Worm (Caenorhabditis elegans) whole organism, mixed stage, embryonic: ENCODE data around the gene adss-1.

ENCODE experiments used
- bed-3 ChIP-seq: fragments of 200-800 bp; sonication (Bioruptor generic); optimal IDR thresholded peaks from 3 replicates; lab custom pipeline; 2018; ENCODE audit warnings: mild to moderate bottlenecking, missing genetic modification characterization, moderate library complexity, missing compliant biosample characterization
- blmp-1 ChIP-seq: fragments of 150-350 bp; optimal IDR thresholded peaks from 2 replicates; lab custom pipeline; 2014; ENCODE audit warnings: missing biosample characterization, missing genetic modification characterization
- ceh-39 ChIP-seq: fragments of 150-350 bp; optimal IDR thresholded peaks from 2 replicates; lab custom pipeline; 2014; ENCODE audit warnings: missing biosample characterization, missing genetic modification characterization
- ceh-43 ChIP-seq: fragments of 200-800 bp; sonication (Bioruptor generic); optimal IDR thresholded peaks from 2 replicates; lab custom pipeline; 2018; ENCODE audit warnings: mild to moderate bottlenecking, missing genetic modification characterization, moderate library complexity, missing compliant biosample characterization
- cnd-1 ChIP-seq: fragments of 200-800 bp; sonication (Bioruptor generic); optimal IDR thresholded peaks from 2 replicates; lab custom pipeline; 2018; ENCODE audit warnings: mild to moderate bottlenecking, missing genetic modification characterization, missing compliant biosample characterization
- drap-1 ChIP-seq: fragments of 200-800 bp; sonication (Bioruptor generic); optimal IDR thresholded peaks from 3 replicates; lab custom pipeline; 2018; ENCODE audit warnings: mild to moderate bottlenecking, missing genetic modification characterization, missing compliant biosample characterization
- flh-1 ChIP-seq: fragments of 200-800 bp; sonication (Bioruptor generic); optimal IDR thresholded peaks from 2 replicates; lab custom pipeline; 2018; ENCODE audit warnings: mild to moderate bottlenecking, missing genetic modification characterization, moderate library complexity, missing compliant biosample characterization
- ham-2 ChIP-seq: fragments of 200-800 bp; sonication (Bioruptor generic); optimal IDR thresholded peaks from 2 replicates; lab custom pipeline; 2018; ENCODE audit warnings: mild to moderate bottlenecking, missing genetic modification characterization, missing compliant biosample characterization
- hlh-1 ChIP-seq: fragments of 150-350 bp; optimal IDR thresholded peaks from 2 replicates; lab custom pipeline; 2014; ENCODE audit warnings: missing biosample characterization, missing genetic modification reagents, missing genetic modification characterization
- lin-32 ChIP-seq: fragments of 200-800 bp; sonication (Bioruptor generic); optimal IDR thresholded peaks from 2 replicates; lab custom pipeline; 2018; ENCODE audit warnings: mild to moderate bottlenecking, missing genetic modification characterization, missing compliant biosample characterization
- mep-1 ChIP-seq: fragments of 150-350 bp; optimal IDR thresholded peaks from 2 replicates; lab custom pipeline; 2017; ENCODE audit warnings: missing biosample characterization, missing genetic modification reagents, missing genetic modification characterization, inconsistent platforms
- mls-2 ChIP-seq: sonication (generic microtip); optimal IDR thresholded peaks from 2 replicates; lab custom pipeline; 2016; ENCODE audit warnings: mild to moderate bottlenecking, missing genetic modification characterization, moderate library complexity, missing compliant biosample characterization
- nhr-12 ChIP-seq: fragments of 150-350 bp; optimal IDR thresholded peaks from 2 replicates; lab custom pipeline; 2014; ENCODE audit warnings: missing biosample characterization, missing genetic modification characterization
- nhr-2 ChIP-seq: fragments of 150-350 bp; optimal IDR thresholded peaks from 2 replicates; lab custom pipeline; 2014; ENCODE audit warnings: missing biosample characterization, missing genetic modification characterization
- nhr-28 ChIP-seq: fragments of 150-350 bp; optimal IDR thresholded peaks from 2 replicates; lab custom pipeline; 2014; ENCODE audit warnings: missing biosample characterization, missing genetic modification characterization
- pha-4 ChIP-seq: fragments of 150-350 bp; optimal IDR thresholded peaks from 2 replicates; lab custom pipeline; 2018; ENCODE audit warnings: missing biosample characterization, missing genetic modification reagents, missing genetic modification characterization
- sem-2 ChIP-seq: fragments of 200-800 bp; sonication (Bioruptor generic); optimal IDR thresholded peaks from 2 replicates; lab custom pipeline; 2018; ENCODE audit warnings: mild to moderate bottlenecking, missing genetic modification characterization, missing compliant biosample characterization
- sptf-1 ChIP-seq: sonication (generic microtip); optimal IDR thresholded peaks from 2 replicates; lab custom pipeline; 2017; ENCODE audit warnings: mild to moderate bottlenecking, missing genetic modification characterization, moderate library complexity, missing compliant biosample characterization
- tbx-8 ChIP-seq: fragments of 200-800 bp; sonication (Bioruptor generic); optimal IDR thresholded peaks from 2 replicates; lab custom pipeline; 2018; ENCODE audit warnings: mild to moderate bottlenecking, missing genetic modification characterization, moderate library complexity, missing compliant biosample characterization
- unc-120 ChIP-seq: sonication (generic microtip); optimal IDR thresholded peaks from 2 replicates; lab custom pipeline; 2017; ENCODE audit warnings: missing genetic modification characterization, missing compliant biosample characterization; ENCODE audit not compliant: poor library complexity, severe bottlenecking
- unc-62 ChIP-seq: fragments of 150-350 bp; optimal IDR thresholded peaks from 2 replicates; lab custom pipeline; 2014; ENCODE audit warnings: missing biosample characterization, missing genetic modification reagents, missing genetic modification characterization

The adss-1 gene

ce11 chrV:4777388-4777986 is 45.7 kb downstream of the adss-1 start, which contains the start of gene C18G1.1:
TSS of gene C18G1.1 (plus strand) at chrV:4777960.
- no peak for TF ChIP-seq sptf-1 (tag; lab: Kevin White, UChicago)
- no peak for TF ChIP-seq lin-32 (GFP tag; lab: Kevin White, UChicago)
- no peak for TF ChIP-seq ham-2 (GFP tag; lab: Kevin White, UChicago)
- TF ChIP-seq ceh-39 (tag; lab: Kevin White, UChicago) = no peak
- TF ChIP-seq unc-120 (tag; lab: Kevin White, UChicago) = peak; percentile 26
- no peak for TF ChIP-seq nhr-28 (tag; lab: Kevin White, UChicago)
- no peak for TF ChIP-seq pha-4 (tag; lab: Kevin White, UChicago)
- TF ChIP-seq nhr-12 (tag; lab: Kevin White, UChicago) = no peak
- peak; percentile 99 for TF ChIP-seq unc-62 (GFP tag; lab: Kevin White, UChicago)
- no peak for TF ChIP-seq tbx-8 (GFP tag; lab: Kevin White, UChicago)
- TF ChIP-seq cnd-1 (tag; lab: Kevin White, UChicago) = no peak
- TF ChIP-seq drap-1 = no peak
- no peak for TF ChIP-seq mls-2 (tag; lab: Kevin White, UChicago)
- TF ChIP-seq bed-3 (GFP tag; lab: Kevin White, UChicago) = no peak
- TF ChIP-seq hlh-1 (tag; lab: Kevin White, UChicago) = peak; percentile 89
- no peak for TF ChIP-seq flh-1

DNA sequence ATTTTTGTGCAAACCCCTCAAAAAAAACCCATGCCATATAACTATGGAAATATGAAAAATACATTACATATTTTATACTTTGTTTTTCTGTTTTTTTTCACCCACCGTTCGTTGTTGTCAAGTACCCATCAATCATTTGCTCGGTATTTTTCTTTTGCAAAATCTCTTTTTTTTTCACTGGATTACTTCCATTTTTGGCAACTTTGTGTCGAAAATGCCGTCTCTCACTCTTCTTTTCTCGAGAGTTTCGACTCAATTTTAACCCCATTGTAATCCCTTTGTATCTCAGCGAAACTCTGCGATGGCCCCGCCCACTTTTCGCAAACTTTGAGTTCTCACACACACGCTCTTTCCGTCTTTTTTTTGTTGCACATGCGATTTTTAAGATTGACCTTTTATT is 48.1 kb downstream of the adss-1 start:
- TF ChIP-seq mep-1 (tag; lab: Kevin White, UChicago) (no peak), bed-3 (GFP tag; lab: Kevin White, UChicago) (no peak), sem-2 (no peak), unc-120 (tag; lab: Kevin White, UChicago) (peak; percentile 29)

DNA sequence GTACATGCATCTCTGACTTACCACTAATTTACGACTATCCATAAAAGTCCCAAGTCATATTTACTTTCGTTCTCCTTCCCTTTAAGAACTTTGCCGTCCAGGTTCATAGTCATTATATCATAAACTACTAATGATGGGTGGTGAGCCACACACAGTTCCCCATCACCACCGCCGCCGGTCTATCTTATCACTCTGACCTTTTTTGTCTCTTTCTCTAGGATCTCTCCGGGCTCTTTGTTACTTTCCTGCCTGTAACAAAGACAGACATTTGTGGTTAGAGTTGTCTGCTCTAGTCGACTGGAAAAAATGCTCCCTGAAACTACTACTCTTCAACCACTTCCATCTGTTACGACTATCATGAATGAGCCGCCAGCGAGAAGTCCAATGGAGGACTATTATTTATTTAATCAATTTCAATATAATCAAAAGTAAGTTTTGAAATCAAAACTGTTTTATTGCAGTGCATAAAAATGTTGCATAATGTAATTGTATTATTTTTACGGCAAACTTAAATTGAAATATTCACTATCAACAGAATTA is 52.7 kb downstream of the adss-1 start, which contains the start of gene elt-7:
TSS of gene elt-7 (plus strand) at position 263 of the 540 bp plus-strand sequence.
- no peak for TF ChIP-seq sptf-1 (tag; lab: Kevin White, UChicago)
- no peak for TF ChIP-seq lin-32 (GFP tag; lab: Kevin White, UChicago)
- TF ChIP-seq drap-1 = no peak
- TF ChIP-seq ceh-43 (GFP tag; lab: Kevin White, UChicago) = no peak

DNA sequence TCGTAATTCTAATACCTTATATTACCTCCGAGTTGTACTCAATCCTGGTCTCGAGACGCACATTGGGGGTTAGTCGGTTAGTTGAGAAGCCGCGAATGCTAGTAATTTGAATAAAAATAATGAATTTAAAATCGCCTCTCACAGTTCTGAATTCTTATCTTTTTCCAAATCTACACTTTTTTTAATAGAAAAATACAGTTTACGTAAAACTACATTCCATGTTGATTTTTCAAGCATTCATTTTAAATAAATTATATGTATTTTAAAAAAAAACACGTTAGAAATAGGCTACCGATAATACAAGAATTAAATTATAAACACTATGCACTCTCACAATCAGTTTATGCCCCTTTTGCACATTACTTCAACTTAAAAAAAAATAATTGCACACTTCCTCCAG is 53.6 kb downstream of the adss-1 start, which contains the start of gene C18G1.9:
TSS of gene C18G1.9 (minus strand) at position 101 of the 400 bp plus-strand sequence.
- TF ChIP-seq nhr-2 (tag; lab: Kevin White, UChicago) (no peak), blmp-1 (tag; lab: Kevin White, UChicago) (no peak), ceh-39 (tag; lab: Kevin White, UChicago) (no peak)
